Worm (Caenorhabditis elegans) whole organism, L3 larva: ENCODE data around the gene F54D5.3.
A peak's percentile ranks its signal among the peaks of the same experiment; 100 is the strongest.

Experiments used
- R02D3.7 ChIP-seq: fragments of 150-350 bp; optimal IDR thresholded peaks from 2 replicates; lab custom pipeline; 2014; ENCODE audit warnings: missing biosample characterization, missing genetic modification characterization
- aly-2 ChIP-seq: fragments of 150-350 bp; optimal IDR thresholded peaks from 2 replicates; lab custom pipeline; 2014; ENCODE audit warnings: missing biosample characterization, missing genetic modification characterization
- ama-1 ChIP-seq: fragments of 150-350 bp; optimal IDR thresholded peaks from 2 replicates; lab custom pipeline; 2018
- ceh-16 ChIP-seq: sonication (generic microtip); optimal IDR thresholded peaks from 2 replicates; lab custom pipeline; 2017; ENCODE audit warnings: missing biosample characterization, missing genetic modification characterization
- ceh-28 ChIP-seq: fragments of 150-350 bp; optimal IDR thresholded peaks from 2 replicates; lab custom pipeline; 2014; ENCODE audit warnings: missing biosample characterization, missing genetic modification reagents, missing genetic modification characterization
- ceh-82 ChIP-seq: fragments of 150-350 bp; optimal IDR thresholded peaks from 2 replicates; lab custom pipeline; 2014; ENCODE audit warnings: missing biosample characterization, missing genetic modification characterization
- ceh-9 ChIP-seq: sonication (generic microtip); optimal IDR thresholded peaks from 2 replicates; lab custom pipeline; 2018; ENCODE audit warnings: missing biosample characterization, missing genetic modification characterization
- egl-27 ChIP-seq: sonication (generic microtip); optimal IDR thresholded peaks from 4 replicates; lab custom pipeline; 2017; ENCODE audit warnings: missing biosample characterization, missing genetic modification reagents, missing genetic modification characterization
- elt-1 ChIP-seq: fragments of 150-350 bp; optimal IDR thresholded peaks from 2 replicates; lab custom pipeline; 2014; ENCODE audit warnings: missing biosample characterization, missing genetic modification characterization
- elt-2 ChIP-seq: sonication (generic microtip); optimal IDR thresholded peaks from 2 replicates; lab custom pipeline; 2016; ENCODE audit warnings: missing genetic modification reagents, mild to moderate bottlenecking, missing genetic modification characterization, missing compliant biosample characterization
- elt-3 ChIP-seq, 3 experiments: fragments of 150-350 bp in 1 of 3; sonication (generic microtip) in 2 of 3; optimal IDR thresholded peaks; 2 replicates in 2 of 3; 4 replicates in 1 of 3; lab custom pipeline; 2014 to 2017; ENCODE audit warnings: missing biosample characterization in 3 of 3, missing genetic modification characterization in 3 of 3
- eor-1 ChIP-seq, 2 experiments: fragments of 150-350 bp; optimal IDR thresholded peaks; 2 replicates each; lab custom pipeline; 2014 to 2018; ENCODE audit warnings: missing biosample characterization in 2 of 2, missing genetic modification characterization in 2 of 2
- fkh-10 ChIP-seq: sonication (generic microtip); optimal IDR thresholded peaks from 2 replicates; lab custom pipeline; 2017; ENCODE audit warnings: missing biosample characterization, missing genetic modification reagents, missing genetic modification characterization
- fos-1 ChIP-seq: fragments of 150-350 bp; optimal IDR thresholded peaks from 2 replicates; lab custom pipeline; 2014; ENCODE audit warnings: missing biosample characterization, missing genetic modification characterization
- jun-1 ChIP-seq: fragments of 150-350 bp; optimal IDR thresholded peaks from 2 replicates; lab custom pipeline; 2014; ENCODE audit warnings: missing biosample characterization, missing genetic modification reagents, missing genetic modification characterization
- lin-15B ChIP-seq: fragments of 150-350 bp; optimal IDR thresholded peaks from 2 replicates; lab custom pipeline; 2014; ENCODE audit warnings: missing biosample characterization, missing genetic modification characterization
- lin-39 ChIP-seq: fragments of 150-350 bp; optimal IDR thresholded peaks from 2 replicates; lab custom pipeline; 2018; ENCODE audit warnings: missing biosample characterization, missing genetic modification reagents, missing genetic modification characterization
- lsy-12 ChIP-seq: sonication (generic microtip); optimal IDR thresholded peaks from 2 replicates; lab custom pipeline; 2016; ENCODE audit warnings: mild to moderate bottlenecking, missing genetic modification characterization, missing compliant biosample characterization
- mdl-1 ChIP-seq: fragments of 150-350 bp; optimal IDR thresholded peaks from 2 replicates; lab custom pipeline; 2014; ENCODE audit warnings: missing biosample characterization, missing genetic modification characterization
- mml-1 ChIP-seq: fragments of 150-350 bp; sonication (generic microtip); optimal IDR thresholded peaks from 3 replicates; lab custom pipeline; 2014; ENCODE audit warnings: missing biosample characterization, missing genetic modification characterization
- nfya-1 ChIP-seq: sonication (generic microtip); optimal IDR thresholded peaks from 2 replicates; lab custom pipeline; 2017; ENCODE audit warnings: missing genetic modification characterization, mild to moderate bottlenecking, missing compliant biosample characterization, antibody characterized with exemption, moderate library complexity; ENCODE audit not compliant: insufficient read depth
- nhr-12 ChIP-seq: fragments of 150-350 bp; optimal IDR thresholded peaks from 2 replicates; lab custom pipeline; 2014; ENCODE audit warnings: missing biosample characterization, missing genetic modification characterization
- nhr-23 ChIP-seq: fragments of 150-350 bp; optimal IDR thresholded peaks from 2 replicates; lab custom pipeline; 2014; ENCODE audit warnings: missing biosample characterization, missing genetic modification reagents, missing genetic modification characterization
- nhr-25 ChIP-seq: sonication (generic microtip); optimal IDR thresholded peaks from 2 replicates; lab custom pipeline; 2017; ENCODE audit warnings: missing biosample characterization, missing genetic modification characterization
- nhr-28 ChIP-seq: fragments of 150-350 bp; optimal IDR thresholded peaks from 2 replicates; lab custom pipeline; 2014; ENCODE audit warnings: missing biosample characterization, missing genetic modification characterization
- nhr-43 ChIP-seq: sonication (generic microtip); optimal IDR thresholded peaks from 2 replicates; lab custom pipeline; 2016; ENCODE audit warnings: mild to moderate bottlenecking, missing genetic modification characterization, missing compliant biosample characterization; ENCODE audit not compliant: poor library complexity, severe bottlenecking
- nhr-77 ChIP-seq: fragments of 150-350 bp; optimal IDR thresholded peaks from 2 replicates; lab custom pipeline; 2014; ENCODE audit warnings: missing biosample characterization, missing genetic modification characterization
- pha-4 ChIP-seq: fragments of 150-350 bp; optimal IDR thresholded peaks from 2 replicates; lab custom pipeline; 2014; ENCODE audit warnings: missing biosample characterization, missing genetic modification reagents, missing genetic modification characterization
- pqm-1 ChIP-seq: fragments of 150-350 bp; optimal IDR thresholded peaks from 2 replicates; lab custom pipeline; 2017; ENCODE audit warnings: missing biosample characterization, missing genetic modification characterization, inconsistent platforms
- sea-2 ChIP-seq: fragments of 150-350 bp; sonication (generic microtip); optimal IDR thresholded peaks from 4 replicates; lab custom pipeline; 2014; ENCODE audit warnings: missing biosample characterization, missing genetic modification reagents, missing genetic modification characterization
- skn-1 ChIP-seq: fragments of 150-350 bp; optimal IDR thresholded peaks from 2 replicates; lab custom pipeline; 2014; ENCODE audit warnings: missing biosample characterization, missing genetic modification characterization
- snpc-4 ChIP-seq: fragments of 150-350 bp; optimal IDR thresholded peaks from 2 replicates; lab custom pipeline; 2014; ENCODE audit warnings: missing biosample characterization, missing genetic modification characterization
- unc-39 ChIP-seq: sonication (generic microtip); optimal IDR thresholded peaks from 4 replicates; lab custom pipeline; 2017; ENCODE audit warnings: missing biosample characterization, missing genetic modification characterization
- unc-62 ChIP-seq: fragments of 150-350 bp; sonication (generic microtip); optimal IDR thresholded peaks from 4 replicates; lab custom pipeline; 2014; ENCODE audit warnings: missing biosample characterization, missing genetic modification reagents, missing genetic modification characterization
- zag-1 ChIP-seq: fragments of 150-350 bp; optimal IDR thresholded peaks from 2 replicates; lab custom pipeline; 2014; ENCODE audit warnings: missing biosample characterization, missing genetic modification characterization
- ztf-11 ChIP-seq: fragments of 150-350 bp; optimal IDR thresholded peaks from 2 replicates; lab custom pipeline; 2014; ENCODE audit warnings: missing biosample characterization, missing genetic modification characterization

The F54D5.3 gene

DNA sequence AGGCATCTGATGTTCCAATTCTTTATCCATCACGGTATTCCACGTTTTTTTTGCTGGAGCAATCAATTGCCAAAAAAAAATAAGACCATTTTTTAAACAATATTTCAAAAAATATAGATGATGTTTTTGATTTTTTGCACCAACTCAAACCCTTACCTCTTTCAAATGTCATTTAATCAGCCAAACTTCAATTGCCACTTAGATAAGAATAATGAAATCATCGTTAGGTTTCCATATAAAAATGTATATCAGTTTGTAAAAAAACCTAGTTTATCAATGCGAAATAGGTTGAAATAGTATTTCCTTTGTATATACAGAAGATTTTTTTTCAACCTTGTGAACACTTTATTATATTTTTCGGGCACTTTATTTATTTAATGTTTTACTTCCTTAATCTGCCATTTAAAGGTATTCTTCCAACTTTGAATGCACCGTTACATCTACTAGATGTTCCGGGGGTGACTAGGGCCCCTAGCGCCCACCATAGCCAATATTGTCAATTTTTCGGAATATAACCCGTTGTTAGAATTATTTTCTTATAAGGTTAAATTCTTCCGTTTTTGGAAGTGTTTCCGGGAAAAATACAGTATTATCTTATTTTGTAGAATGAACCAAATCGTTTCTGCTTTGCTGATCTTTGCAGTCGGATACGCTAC is 2.3 kb upstream of the F54D5.3 start, which contains the start of the genes F54D5.23 and F54D5.4:
TSS of gene F54D5.23 (minus strand) at position 75 of the 656 bp plus-strand sequence.
TSS of gene F54D5.4 (plus strand) at position 606 of the 656 bp plus-strand sequence.
- TF ChIP-seq elt-2 (tag; lab: Kevin White, UChicago) (peak; percentile 52), ceh-9 (tag; lab: Kevin White, UChicago) (no peak), ceh-16 (tag; lab: Kevin White, UChicago) (no peak), unc-39 (no peak), nhr-43 (tag; lab: Kevin White, UChicago) (no peak), snpc-4 (tag; lab: Kevin White, UChicago) (no peak), nhr-28 (no peak), pqm-1 (tag; lab: Kevin White, UChicago) (peak; percentile 33)

- TF ChIP-seq ceh-16 (tag; lab: Kevin White, UChicago), result no peak
- TF ChIP-seq nhr-23 (tag; lab: Kevin White, UChicago), result no peak
- TF ChIP-seq unc-39, result no peak
- TF ChIP-seq eor-1 (tag; optimal IDR thresholded peaks at IDR 0.05; lab: Kevin White, UChicago), result no peak
- no peak for TF ChIP-seq elt-2 (tag; lab: Kevin White, UChicago)
- TF ChIP-seq ztf-11, result no peak
- no peak for TF ChIP-seq fos-1
- no peak for TF ChIP-seq egl-27
- no peak for TF ChIP-seq elt-1 (tag; lab: Kevin White, UChicago)
Measured at ce11 chrII:11572944-11573343, 1.3 kb downstream of the F54D5.3 start, which contains the start of gene F54D5.2. Gene F54D5.2 (plus strand): TSS chrII:11573180.

- TF ChIP-seq unc-62 (no peak), fkh-10 (GFP tag; lab: Kevin White, UChicago) (no peak), mml-1 (no peak), elt-2 (tag; lab: Kevin White, UChicago) (peak; percentile 53), elt-3 (tag; optimal IDR thresholded peaks at IDR 0.05; lab: Kevin White, UChicago) (no peak), ceh-82 (tag; lab: Kevin White, UChicago) (no peak), nfya-1 (no peak), pha-4 (peak; percentile 10), elt-1 (tag; lab: Kevin White, UChicago) (no peak), sea-2 (GFP tag; lab: Kevin White, UChicago) (no peak)
- TF ChIP-seq, all 47 proteins: peak for 2
Measured at ce11 chrII:11577397-11577796, 5.8 kb downstream of the F54D5.3 start, which contains the start of gene pcs-1. Gene pcs-1 (minus strand): TSS chrII:11577740.

ce11 chrII:11577861-11578260 is 6.3 kb downstream of the F54D5.3 start:
- TF ChIP-seq aly-2, result no peak
- no peak for TF ChIP-seq skn-1 (tag; lab: Kevin White, UChicago)
- TF ChIP-seq sea-2 (GFP tag; lab: Kevin White, UChicago), result no peak
- TF ChIP-seq jun-1 (tag; lab: Kevin White, UChicago), result no peak
- no peak for TF ChIP-seq nhr-23 (tag; lab: Kevin White, UChicago)
- no peak for TF ChIP-seq ceh-28 (tag; lab: Kevin White, UChicago)
- no peak for TF ChIP-seq lsy-12
- TF ChIP-seq egl-27, result no peak
- no peak for TF ChIP-seq ceh-82 (tag; lab: Kevin White, UChicago)
- no peak for TF ChIP-seq nhr-25 (tag; lab: Kevin White, UChicago)
- no peak for TF ChIP-seq lin-39 (tag; lab: Kevin White, UChicago)
- no peak for TF ChIP-seq zag-1 (tag; lab: Kevin White, UChicago)

DNA sequence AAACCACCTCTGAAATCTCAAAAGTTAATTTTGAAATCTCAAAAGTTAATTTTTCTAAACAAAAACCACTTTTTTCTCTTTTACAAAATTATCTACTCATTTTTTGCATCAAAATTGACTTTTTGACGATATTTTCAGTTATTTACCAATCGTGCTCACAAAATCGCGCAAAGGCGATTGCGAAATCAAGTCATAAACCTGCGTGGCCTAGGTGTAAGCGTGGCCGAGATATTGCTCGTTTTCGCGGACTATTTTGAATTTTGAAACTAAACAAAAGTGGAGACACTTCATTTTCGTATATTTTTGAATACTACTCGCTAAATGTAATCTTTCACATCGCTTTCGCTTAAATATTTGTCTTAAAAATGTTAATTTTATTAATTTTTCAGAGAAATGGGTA is 6.7 kb downstream of the F54D5.3 start, which contains the start of gene smc-6:
TSS of gene smc-6 (plus strand) at position 390 of the 400 bp plus-strand sequence.
- peak; percentile 60 for TF ChIP-seq pha-4
- no peak for TF ChIP-seq unc-39
- TF ChIP-seq R02D3.7 (tag; lab: Kevin White, UChicago), result no peak
- no peak for TF ChIP-seq elt-1 (tag; lab: Kevin White, UChicago)
- no peak for TF ChIP-seq pqm-1 (tag; lab: Kevin White, UChicago)
- TF ChIP-seq mml-1, result no peak
- TF ChIP-seq mdl-1 (tag; lab: Kevin White, UChicago), result no peak
- no peak for TF ChIP-seq nhr-12 (tag; lab: Kevin White, UChicago)
- peak; percentile 61 for TF ChIP-seq lin-15B (tag; lab: Kevin White, UChicago)
- TF ChIP-seq ama-1 (lab: Kevin White, UChicago), result no peak
- no peak for TF ChIP-seq nhr-25 (tag; lab: Kevin White, UChicago)
- TF ChIP-seq zag-1 (tag; lab: Kevin White, UChicago), result no peak
- peak; percentile 28 for TF ChIP-seq snpc-4 (tag; lab: Kevin White, UChicago)
- no peak for TF ChIP-seq nhr-77 (tag; lab: Kevin White, UChicago)
- TF ChIP-seq, all 47 proteins: peak for 3
